Worm (Caenorhabditis elegans) whole organism, L2 larva: ENCODE data around the gene F08F8.10.

ENCODE experiments used
- C34F6.9 ChIP-seq: fragments of 150-350 bp; optimal IDR thresholded peaks from 2 replicates; lab custom pipeline; 2014; ENCODE audit warnings: missing biosample characterization, missing genetic modification characterization
- F13H6.1 ChIP-seq: sonication (generic microtip); optimal IDR thresholded peaks from 2 replicates; lab custom pipeline; 2016; ENCODE audit warnings: missing genetic modification characterization, missing compliant biosample characterization
- R02D3.7 ChIP-seq: fragments of 150-350 bp; optimal IDR thresholded peaks from 2 replicates; lab custom pipeline; 2014; ENCODE audit warnings: missing biosample characterization, missing genetic modification characterization
- Y55F3AM.14 ChIP-seq: fragments of 200-800 bp; sonication (Bioruptor generic); optimal IDR thresholded peaks from 2 replicates; lab custom pipeline; 2018; ENCODE audit warnings: mild to moderate bottlenecking, missing genetic modification characterization, missing compliant biosample characterization
- ZK546.5 ChIP-seq: sonication (generic microtip); optimal IDR thresholded peaks from 2 replicates; lab custom pipeline; 2017; ENCODE audit warnings: missing biosample characterization, missing genetic modification characterization
- alr-1 ChIP-seq: fragments of 150-350 bp; optimal IDR thresholded peaks from 2 replicates; lab custom pipeline; 2014; ENCODE audit warnings: missing biosample characterization, missing genetic modification characterization
- aly-2 ChIP-seq: fragments of 150-350 bp; optimal IDR thresholded peaks from 2 replicates; lab custom pipeline; 2014; ENCODE audit warnings: missing biosample characterization, missing genetic modification characterization
- ama-1 ChIP-seq: fragments of 150-350 bp; optimal IDR thresholded peaks from 2 replicates; lab custom pipeline; 2018; ENCODE audit warnings: inconsistent platforms
- ceh-16 ChIP-seq: fragments of 150-350 bp; optimal IDR thresholded peaks from 2 replicates; lab custom pipeline; 2014; ENCODE audit warnings: missing biosample characterization, missing genetic modification characterization
- ceh-82 ChIP-seq: fragments of 150-350 bp; optimal IDR thresholded peaks from 2 replicates; lab custom pipeline; 2014; ENCODE audit warnings: missing biosample characterization, missing genetic modification characterization
- crh-2 ChIP-seq: sonication (generic microtip); optimal IDR thresholded peaks from 2 replicates; lab custom pipeline; 2017; ENCODE audit warnings: missing biosample characterization, missing genetic modification characterization
- egl-27 ChIP-seq: sonication (generic microtip); optimal IDR thresholded peaks from 3 replicates; lab custom pipeline; 2017; ENCODE audit warnings: missing biosample characterization, missing genetic modification reagents, missing genetic modification characterization
- elt-1 ChIP-seq: fragments of 150-350 bp; optimal IDR thresholded peaks from 2 replicates; lab custom pipeline; 2014; ENCODE audit warnings: missing biosample characterization, missing genetic modification characterization
- elt-3 ChIP-seq: sonication (generic microtip); optimal IDR thresholded peaks from 2 replicates; lab custom pipeline; 2017; ENCODE audit warnings: missing biosample characterization, missing genetic modification characterization
- fos-1 ChIP-seq: fragments of 150-350 bp; optimal IDR thresholded peaks from 2 replicates; lab custom pipeline; 2014; ENCODE audit warnings: missing biosample characterization, missing genetic modification characterization
- gmeb-1 ChIP-seq: fragments of 150-350 bp; optimal IDR thresholded peaks from 2 replicates; lab custom pipeline; 2014; ENCODE audit warnings: missing biosample characterization, missing genetic modification characterization
- lin-13 ChIP-seq: fragments of 150-350 bp; optimal IDR thresholded peaks from 2 replicates; lab custom pipeline; 2014; ENCODE audit warnings: missing biosample characterization, missing genetic modification reagents, missing genetic modification characterization
- lin-39 ChIP-seq: fragments of 150-350 bp; optimal IDR thresholded peaks from 2 replicates; lab custom pipeline; 2014; ENCODE audit warnings: missing biosample characterization, missing genetic modification reagents, missing genetic modification characterization
- lsy-2 ChIP-seq, 2 experiments: fragments of 150-350 bp in 1 of 2; sonication (generic microtip) in 1 of 2; optimal IDR thresholded peaks; 2 replicates each; lab custom pipeline; 2014 to 2017; ENCODE audit warnings: missing biosample characterization in 2 of 2, missing genetic modification characterization in 2 of 2
- mab-5 ChIP-seq: fragments of 150-350 bp; optimal IDR thresholded peaks from 2 replicates; lab custom pipeline; 2014; ENCODE audit warnings: missing biosample characterization, missing genetic modification characterization
- mbf-1 ChIP-seq: sonication (generic microtip); optimal IDR thresholded peaks from 2 replicates; lab custom pipeline; 2017; ENCODE audit warnings: missing biosample characterization, missing genetic modification characterization
- mdl-1 ChIP-seq, 2 experiments: fragments of 150-350 bp in 1 of 2; sonication (generic microtip) in 1 of 2; optimal IDR thresholded peaks; 2 replicates each; lab custom pipeline; 2017; ENCODE audit warnings: missing biosample characterization in 2 of 2, missing genetic modification characterization in 2 of 2
- nhr-10 ChIP-seq: sonication (generic microtip); optimal IDR thresholded peaks from 2 replicates; lab custom pipeline; 2017; ENCODE audit warnings: missing biosample characterization, missing genetic modification characterization
- nhr-12 ChIP-seq: fragments of 150-350 bp; optimal IDR thresholded peaks from 2 replicates; lab custom pipeline; 2014; ENCODE audit warnings: missing biosample characterization, missing genetic modification characterization
- nhr-129 ChIP-seq: fragments of 150-350 bp; optimal IDR thresholded peaks from 2 replicates; lab custom pipeline; 2014; ENCODE audit warnings: missing biosample characterization, missing genetic modification characterization
- nhr-21 ChIP-seq: fragments of 150-350 bp; optimal IDR thresholded peaks from 2 replicates; lab custom pipeline; 2014; ENCODE audit warnings: missing biosample characterization, missing genetic modification characterization
- nhr-25 ChIP-seq: fragments of 150-350 bp; sonication (generic microtip); optimal IDR thresholded peaks from 3 replicates; lab custom pipeline; 2014; ENCODE audit warnings: missing biosample characterization, missing genetic modification characterization
- nhr-6 ChIP-seq: fragments of 150-350 bp; optimal IDR thresholded peaks from 2 replicates; lab custom pipeline; 2014; ENCODE audit warnings: missing biosample characterization, missing genetic modification characterization
- nhr-77 ChIP-seq: fragments of 150-350 bp; optimal IDR thresholded peaks from 2 replicates; lab custom pipeline; 2014; ENCODE audit warnings: missing biosample characterization, missing genetic modification characterization
- peb-1 ChIP-seq: fragments of 150-350 bp; optimal IDR thresholded peaks from 2 replicates; lab custom pipeline; 2014; ENCODE audit warnings: missing biosample characterization, missing genetic modification characterization
- sem-4 ChIP-seq: fragments of 150-350 bp; optimal IDR thresholded peaks from 2 replicates; lab custom pipeline; 2014; ENCODE audit warnings: missing biosample characterization, missing genetic modification reagents, missing genetic modification characterization
- skn-1 ChIP-seq: sonication (generic microtip); optimal IDR thresholded peaks from 2 replicates; lab custom pipeline; 2017; ENCODE audit warnings: missing biosample characterization, missing genetic modification characterization
- sma-3 ChIP-seq: sonication (generic microtip); optimal IDR thresholded peaks from 2 replicates; lab custom pipeline; 2016; ENCODE audit warnings: missing genetic modification reagents, missing genetic modification characterization, missing compliant biosample characterization
- sma-9 ChIP-seq, 2 experiments: fragments of 150-350 bp in 1 of 2; sonication (generic microtip) in 1 of 2; optimal IDR thresholded peaks; 2 replicates each; lab custom pipeline; 2014 to 2016; ENCODE audit warnings: missing genetic modification characterization in 2 of 2, mild to moderate bottlenecking in 1 of 2, missing biosample characterization in 1 of 2, missing compliant biosample characterization in 1 of 2, missing genetic modification reagents in 1 of 2, moderate library complexity in 1 of 2
- snpc-4 ChIP-seq: fragments of 150-350 bp; optimal IDR thresholded peaks from 2 replicates; lab custom pipeline; 2014; ENCODE audit warnings: missing biosample characterization, missing genetic modification characterization
- unc-39 ChIP-seq: fragments of 150-350 bp; optimal IDR thresholded peaks from 2 replicates; lab custom pipeline; 2014; ENCODE audit warnings: missing biosample characterization, missing genetic modification characterization
- unc-62 ChIP-seq: fragments of 150-350 bp; optimal IDR thresholded peaks from 2 replicates; lab custom pipeline; 2014; ENCODE audit warnings: missing biosample characterization, missing genetic modification reagents, missing genetic modification characterization
- ztf-1 ChIP-seq: fragments of 200-800 bp; sonication (Bioruptor generic); conservative IDR thresholded peaks from 2 replicates; pipeline ENCODE4 v1.3.6; 2022; ENCODE audit warnings: missing genetic modification characterization, missing compliant biosample characterization
- ztf-11 ChIP-seq: sonication (generic microtip); optimal IDR thresholded peaks from 2 replicates; lab custom pipeline; 2017; ENCODE audit warnings: missing biosample characterization, missing genetic modification characterization

F08F8.10 gene

DNA sequence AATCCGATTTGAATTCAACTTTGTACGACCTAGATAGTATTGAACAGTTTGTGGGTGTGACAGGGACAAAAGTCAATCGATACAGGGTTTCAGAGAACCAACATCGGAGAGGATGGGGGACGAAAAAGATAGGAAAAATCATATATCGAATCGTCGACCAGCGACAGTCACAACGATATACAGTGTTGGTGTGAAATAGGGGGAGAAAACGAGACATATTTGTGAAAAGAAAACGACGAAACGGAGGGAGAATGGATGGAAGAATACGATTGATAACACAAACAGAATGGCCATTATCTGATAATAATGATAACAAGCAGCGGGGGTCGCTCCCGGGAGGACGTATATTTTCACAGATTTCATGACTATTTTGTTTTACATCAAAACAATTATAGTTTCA lies 18.2 kb upstream of the F08F8.10 start:
- no peak for TF ChIP-seq Y55F3AM.14 (GFP tag; lab: Kevin White, UChicago)
- TF ChIP-seq nhr-129 (tag; lab: Kevin White, UChicago), result peak; percentile 39
- TF ChIP-seq F13H6.1 (tag; lab: Kevin White, UChicago), result no peak
- peak; percentile 30 for TF ChIP-seq nhr-21 (tag; lab: Kevin White, UChicago)
- TF ChIP-seq elt-1 (tag; lab: Kevin White, UChicago), result no peak
- TF ChIP-seq lin-13, result no peak
- peak; percentile 24 for TF ChIP-seq crh-2 (tag; lab: Kevin White, UChicago)
- peak; percentile 7 for TF ChIP-seq ama-1 (lab: Kevin White, UChicago)
- TF ChIP-seq nhr-6, result no peak
- TF ChIP-seq fos-1 (tag; lab: Kevin White, UChicago), result peak; percentile 88
- no peak for TF ChIP-seq lin-39
- TF ChIP-seq ceh-82 (tag; lab: Kevin White, UChicago), result no peak
- TF ChIP-seq lsy-2 (tag; optimal IDR thresholded peaks at IDR 0.05; lab: Kevin White, UChicago), result no peak
- peak; percentile 9 for TF ChIP-seq sma-9 (GFP tag; optimal IDR thresholded peaks at IDR 0.05; lab: Kevin White, UChicago)
- TF ChIP-seq sma-9 (tag; optimal IDR thresholded peaks at IDR 0.05; lab: Kevin White, UChicago), result no peak
- no peak for TF ChIP-seq nhr-12 (tag; lab: Kevin White, UChicago)
- TF ChIP-seq sma-3 (GFP tag; lab: Kevin White, UChicago), result peak; percentile 52

DNA sequence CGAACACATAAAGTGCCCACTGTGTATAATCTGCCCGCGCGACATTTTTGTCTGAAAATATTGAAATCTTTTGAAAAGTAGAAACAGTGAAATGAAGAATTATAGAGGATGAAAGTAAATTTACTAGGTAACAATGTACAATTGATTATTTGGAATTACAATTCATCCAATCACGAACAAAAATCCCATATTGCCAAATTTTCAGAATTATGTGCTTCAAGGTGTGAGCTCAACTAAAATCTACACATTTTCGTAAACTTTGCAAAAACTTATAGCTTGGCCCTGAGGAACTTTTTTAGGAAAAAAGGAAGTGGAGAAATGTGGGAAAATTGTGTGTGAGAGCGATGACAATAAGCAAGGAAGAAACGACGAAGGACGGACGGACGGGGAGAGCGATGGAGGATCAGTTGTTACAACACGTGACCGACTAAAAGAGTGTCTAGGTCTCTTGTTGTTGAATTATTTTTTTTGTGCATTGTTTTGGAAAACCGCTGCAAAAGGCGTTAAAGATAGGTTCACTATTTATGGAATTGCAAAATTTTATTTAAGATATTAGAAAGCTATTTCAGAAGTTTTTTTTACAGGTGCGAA lies 17.6 kb upstream of the F08F8.10 start, which contains the start of gene mml-1:
mml-1 (minus strand) TSS at position 51 of the 591 bp plus-strand sequence.
- TF ChIP-seq F13H6.1 (tag; lab: Kevin White, UChicago) (no peak), mbf-1 (tag; lab: Kevin White, UChicago) (no peak), sma-3 (GFP tag; lab: Kevin White, UChicago) (no peak), egl-27 (tag; lab: Kevin White, UChicago) (no peak), aly-2 (tag; lab: Kevin White, UChicago) (no peak), alr-1 (tag; lab: Kevin White, UChicago) (no peak), lin-39 (no peak), peb-1 (tag; lab: Kevin White, UChicago) (no peak), fos-1 (tag; lab: Kevin White, UChicago) (no peak), nhr-25 (no peak), unc-62 (GFP tag; lab: Kevin White, UChicago) (no peak), C34F6.9 (tag; lab: Kevin White, UChicago) (peak; percentile 57), mab-5 (tag; lab: Kevin White, UChicago) (no peak), ceh-82 (tag; lab: Kevin White, UChicago) (no peak), unc-39 (tag; lab: Kevin White, UChicago) (no peak), ztf-11 (tag; lab: Kevin White, UChicago) (no peak), skn-1 (tag; lab: Kevin White, UChicago) (no peak), sem-4 (tag; lab: Kevin White, UChicago) (no peak), R02D3.7 (tag; lab: Kevin White, UChicago) (no peak), snpc-4 (no peak), Y55F3AM.14 (GFP tag; lab: Kevin White, UChicago) (no peak), nhr-77 (tag; lab: Kevin White, UChicago) (no peak), ceh-16 (tag; lab: Kevin White, UChicago) (no peak), elt-1 (tag; lab: Kevin White, UChicago) (no peak), nhr-6 (no peak), nhr-10 (tag; lab: Kevin White, UChicago) (no peak), crh-2 (tag; lab: Kevin White, UChicago) (peak; percentile 23), elt-3 (no peak), ama-1 (lab: Kevin White, UChicago) (peak; percentile 85), sma-9 (GFP tag; optimal IDR thresholded peaks at IDR 0.05; lab: Kevin White, UChicago) (no peak), sma-9 (tag; optimal IDR thresholded peaks at IDR 0.05; lab: Kevin White, UChicago) (no peak), lsy-2 (tag; optimal IDR thresholded peaks at IDR 0.05; lab: Kevin White, UChicago) (peak in 1 of 2 experiments; percentile 31), ztf-1 (GFP tag; lab: Robert Waterston, UW) (no peak), lin-13 (peak; percentile 2), nhr-21 (tag; lab: Kevin White, UChicago) (no peak), nhr-12 (tag; lab: Kevin White, UChicago) (no peak), gmeb-1 (tag; lab: Kevin White, UChicago) (no peak), mdl-1 (tag; optimal IDR thresholded peaks at IDR 0.05; lab: Kevin White, UChicago) (no peak), nhr-129 (tag; lab: Kevin White, UChicago) (peak; percentile 51), ZK546.5 (no peak)
